Worm (Caenorhabditis elegans): ENCODE data around the gene nlf-1.

Gene nlf-1

DNA sequence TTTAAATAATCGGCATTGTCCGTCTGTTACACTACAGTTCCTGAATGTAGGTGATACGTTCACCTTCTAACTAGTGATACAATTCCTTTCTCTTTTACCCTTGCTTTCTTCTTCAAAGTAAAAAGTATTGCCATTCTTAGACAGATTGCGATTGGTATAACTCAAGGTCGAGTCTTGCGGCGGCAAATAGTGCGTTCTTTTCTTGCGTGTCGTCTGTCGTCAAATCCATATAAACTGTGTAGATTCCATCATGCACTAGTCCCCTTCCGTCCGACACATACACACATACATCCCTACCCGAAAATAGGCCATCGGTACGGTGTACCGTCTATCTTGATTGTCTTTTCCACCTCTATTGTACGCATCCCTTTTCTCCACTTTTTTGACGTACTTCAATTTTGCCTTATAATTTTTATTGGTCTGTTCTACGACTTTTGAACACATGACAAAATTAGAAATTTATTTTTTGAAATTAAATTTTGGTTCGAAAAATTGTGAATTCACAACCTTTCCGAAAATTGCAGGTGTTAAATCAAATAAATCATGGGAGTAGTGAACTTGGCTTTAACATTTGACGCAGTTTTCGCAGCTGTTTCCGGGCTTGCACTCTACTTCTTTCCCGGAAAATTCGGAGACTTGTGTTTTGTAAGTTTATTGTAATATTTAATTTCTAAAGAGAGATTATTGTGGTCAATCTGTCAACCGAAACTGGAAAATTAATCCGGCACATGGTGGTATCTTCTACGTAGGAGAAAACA lies 36.9 kb downstream of the nlf-1 start, which contains the start of gene C44C1.1:
Gene C44C1.1 (plus strand): TSS at position 525 of the 758 bp plus-strand sequence.
- TF ChIP-seq lin-13 (tag; optimal IDR thresholded peaks at IDR 0.05), result no peak
- TF ChIP-seq elt-1 (tag; optimal IDR thresholded peaks at IDR 0.05; ENCODE audit: borderline replicate concordance, insufficient read depth), result peak; percentile 63
- no peak for TF ChIP-seq drap-1 (GFP tag; optimal IDR thresholded peaks at IDR 0.05)

DNA sequence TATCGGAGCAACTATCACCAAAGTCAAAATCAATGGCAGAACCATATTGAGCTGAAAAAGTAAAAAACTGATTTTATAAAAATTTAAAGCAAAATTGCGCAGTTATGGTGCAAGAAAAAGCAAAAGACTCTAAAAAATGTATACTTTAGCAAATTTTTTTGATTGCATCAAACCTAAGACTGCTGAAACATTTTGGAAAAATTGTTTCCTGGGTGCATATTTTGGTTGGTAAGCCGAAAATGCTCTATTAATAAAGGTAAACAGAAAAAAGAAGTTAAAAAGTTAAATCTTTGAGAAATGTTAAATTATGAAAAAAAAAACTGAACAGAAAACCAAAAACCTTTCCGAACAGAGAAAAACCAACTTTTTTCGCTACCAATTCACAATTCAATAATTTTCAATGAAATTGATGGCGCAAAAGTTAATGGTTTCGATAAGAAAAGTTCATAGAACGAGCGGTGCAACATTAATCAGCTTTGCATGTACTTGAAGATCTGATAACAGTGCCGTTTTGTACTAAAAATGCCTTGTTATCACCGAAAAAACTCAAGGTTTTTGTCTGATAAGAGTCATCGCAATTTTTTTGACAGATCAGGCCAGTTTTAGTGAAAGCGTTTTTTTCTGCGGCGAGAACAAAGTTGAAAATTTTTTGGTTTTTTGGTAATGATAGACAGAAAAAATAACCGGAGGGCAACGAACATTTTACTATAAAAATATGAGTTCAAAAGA lies 39.2 kb downstream of the nlf-1 start, which contains the start of gene abhd-3.2:
Gene abhd-3.2 (minus strand): TSS at position 51 of the 729 bp plus-strand sequence.
- no peak for TF ChIP-seq ceh-39 (tag; optimal IDR thresholded peaks at IDR 0.05)
- no peak for TF ChIP-seq cnd-1 (tag; optimal IDR thresholded peaks at IDR 0.05)
- TF ChIP-seq ces-1 (GFP tag; optimal IDR thresholded peaks at IDR 0.05), result no peak
- TF ChIP-seq drap-1 (GFP tag; optimal IDR thresholded peaks at IDR 0.05), result no peak
- TF ChIP-seq snpc-4 (tag; optimal IDR thresholded peaks at IDR 0.05), result no peak
- TF ChIP-seq blmp-1 (tag; optimal IDR thresholded peaks at IDR 0.05), result no peak
- no peak for TF ChIP-seq hlh-1 (tag; optimal IDR thresholded peaks at IDR 0.05)
- no peak for TF ChIP-seq sem-2 (GFP tag; optimal IDR thresholded peaks at IDR 0.05)
- no peak for TF ChIP-seq tbx-8 (GFP tag; optimal IDR thresholded peaks at IDR 0.05)
- TF ChIP-seq lsy-2 (tag; optimal IDR thresholded peaks at IDR 0.05), result no peak
- no peak for TF ChIP-seq unc-39 (tag; optimal IDR thresholded peaks at IDR 0.05)
- TF ChIP-seq ceh-83 (GFP tag; optimal IDR thresholded peaks at IDR 0.05), result no peak
- no peak for TF ChIP-seq ztf-11 (tag; optimal IDR thresholded peaks at IDR 0.05)

DNA sequence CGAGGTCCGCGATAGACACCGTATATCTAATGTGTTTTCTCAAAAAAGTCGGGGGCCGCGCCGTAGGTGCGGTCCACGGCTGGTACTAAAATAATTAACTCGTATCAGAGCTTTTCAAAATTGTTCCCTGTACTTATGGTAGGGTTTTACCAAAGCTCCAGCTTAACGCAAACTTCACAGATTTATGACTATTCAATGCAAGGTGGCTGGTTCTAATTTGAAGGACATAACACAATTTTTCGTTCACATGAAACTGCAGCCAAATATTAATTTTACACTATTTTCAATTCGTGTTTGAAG lies 42.2 kb downstream of the nlf-1 start:
- TF ChIP-seq ceh-83 (GFP tag; optimal IDR thresholded peaks at IDR 0.05) (no peak), lsy-2 (tag; optimal IDR thresholded peaks at IDR 0.05) (no peak), nhr-12 (tag; optimal IDR thresholded peaks at IDR 0.05) (no peak), snpc-4 (tag; optimal IDR thresholded peaks at IDR 0.05) (no peak), bed-3 (GFP tag; optimal IDR thresholded peaks at IDR 0.05) (no peak), sem-2 (GFP tag; optimal IDR thresholded peaks at IDR 0.05) (no peak), tbx-8 (GFP tag; optimal IDR thresholded peaks at IDR 0.05) (no peak), elt-3 (tag; optimal IDR thresholded peaks at IDR 0.05) (no peak), unc-62 (GFP tag; optimal IDR thresholded peaks at IDR 0.05) (no peak), drap-1 (GFP tag; optimal IDR thresholded peaks at IDR 0.05) (no peak), ceh-43 (GFP tag; optimal IDR thresholded peaks at IDR 0.05) (no peak), flh-1 (GFP tag; optimal IDR thresholded peaks at IDR 0.05) (no peak), nhr-76 (tag; optimal IDR thresholded peaks at IDR 0.05) (no peak), mab-5 (tag; optimal IDR thresholded peaks at IDR 0.05) (no peak), elt-1 (tag; optimal IDR thresholded peaks at IDR 0.05; ENCODE audit: borderline replicate concordance, insufficient read depth) (no peak), mep-1 (tag; optimal IDR thresholded peaks at IDR 0.05) (no peak), nhr-2 (tag; optimal IDR thresholded peaks at IDR 0.05) (no peak), sptf-1 (tag; optimal IDR thresholded peaks at IDR 0.05) (no peak)

DNA sequence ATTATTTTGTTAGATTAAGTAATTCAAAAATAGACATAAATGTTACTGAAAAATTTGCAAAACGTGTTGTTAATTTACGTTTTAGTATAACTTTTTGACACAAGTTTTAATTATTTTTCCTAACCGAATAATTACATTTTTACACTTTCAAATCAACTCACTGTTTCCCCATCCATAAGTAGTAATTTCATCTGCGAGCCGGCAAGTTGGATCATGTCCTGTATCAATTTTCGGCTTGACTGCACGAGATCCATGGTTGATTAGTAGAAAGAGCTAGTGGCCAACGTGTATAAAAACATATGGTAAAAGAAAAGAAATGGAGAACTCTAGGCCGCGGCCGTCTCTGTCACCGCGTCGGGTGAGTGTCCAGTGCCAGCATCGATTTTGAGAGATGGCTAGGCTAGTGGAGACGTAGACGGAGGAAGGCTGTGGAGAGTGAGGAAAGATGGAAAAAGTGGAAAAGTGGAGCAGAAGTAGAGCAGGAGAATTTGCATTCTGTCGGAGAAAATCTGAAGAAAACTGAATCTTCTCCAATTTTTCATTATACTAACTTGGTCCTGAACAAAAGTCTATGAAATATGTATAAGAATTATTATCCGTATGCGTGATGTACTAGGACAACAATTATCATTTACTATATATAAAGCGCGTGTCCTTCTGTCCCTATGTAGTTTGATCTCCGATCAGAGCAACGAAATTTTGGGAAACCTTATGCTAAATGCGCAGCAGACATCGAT lies 42.7 kb downstream of the nlf-1 start, which contains the start of gene vps-45:
Gene vps-45 (minus strand): TSS at position 350 of the 737 bp plus-strand sequence.
- TF ChIP-seq sptf-1 (tag; optimal IDR thresholded peaks at IDR 0.05), result no peak
- TF ChIP-seq ham-2 (GFP tag; optimal IDR thresholded peaks at IDR 0.05), result peak; percentile 37
- TF ChIP-seq sem-2 (GFP tag; optimal IDR thresholded peaks at IDR 0.05), result no peak
- no peak for TF ChIP-seq zip-8 (tag; optimal IDR thresholded peaks at IDR 0.05)
- no peak for TF ChIP-seq ceh-83 (GFP tag; optimal IDR thresholded peaks at IDR 0.05)
- TF ChIP-seq drap-1 (GFP tag; optimal IDR thresholded peaks at IDR 0.05), result no peak
- TF ChIP-seq unc-39 (tag; optimal IDR thresholded peaks at IDR 0.05), result no peak
- TF ChIP-seq lsy-2 (tag; optimal IDR thresholded peaks at IDR 0.05), result peak; percentile 32
- TF ChIP-seq ztf-11 (tag; optimal IDR thresholded peaks at IDR 0.05), result no peak
- TF ChIP-seq nhr-2 (tag; optimal IDR thresholded peaks at IDR 0.05), result no peak
- TF ChIP-seq lin-32 (GFP tag; optimal IDR thresholded peaks at IDR 0.05), result peak; percentile 26
- TF ChIP-seq blmp-1 (tag; optimal IDR thresholded peaks at IDR 0.05), result no peak
- no peak for TF ChIP-seq nhr-237 (tag; optimal IDR thresholded peaks at IDR 0.05)
- TF ChIP-seq ces-1 (GFP tag; optimal IDR thresholded peaks at IDR 0.05), result peak; percentile 44
- TF ChIP-seq mls-2 (tag; optimal IDR thresholded peaks at IDR 0.05), result peak; percentile 16
- TF ChIP-seq pha-4 (tag; optimal IDR thresholded peaks at IDR 0.05), result no peak
- no peak for TF ChIP-seq hlh-1 (tag; optimal IDR thresholded peaks at IDR 0.05)
- TF ChIP-seq snpc-4 (tag; optimal IDR thresholded peaks at IDR 0.05), result no peak
- peak; percentile 8 for TF ChIP-seq unc-120 (tag; optimal IDR thresholded peaks at IDR 0.05; ENCODE audit: poor library complexity, severe bottlenecking)
- TF ChIP-seq M03D4.4 (tag; optimal IDR thresholded peaks at IDR 0.05), result no peak

Measured in whole organism, mixed stage, embryonic.